Fruit fly (Drosophila melanogaster): ENCODE measurements around the gene EMC2A.

Gene EMC2A

DNA sequence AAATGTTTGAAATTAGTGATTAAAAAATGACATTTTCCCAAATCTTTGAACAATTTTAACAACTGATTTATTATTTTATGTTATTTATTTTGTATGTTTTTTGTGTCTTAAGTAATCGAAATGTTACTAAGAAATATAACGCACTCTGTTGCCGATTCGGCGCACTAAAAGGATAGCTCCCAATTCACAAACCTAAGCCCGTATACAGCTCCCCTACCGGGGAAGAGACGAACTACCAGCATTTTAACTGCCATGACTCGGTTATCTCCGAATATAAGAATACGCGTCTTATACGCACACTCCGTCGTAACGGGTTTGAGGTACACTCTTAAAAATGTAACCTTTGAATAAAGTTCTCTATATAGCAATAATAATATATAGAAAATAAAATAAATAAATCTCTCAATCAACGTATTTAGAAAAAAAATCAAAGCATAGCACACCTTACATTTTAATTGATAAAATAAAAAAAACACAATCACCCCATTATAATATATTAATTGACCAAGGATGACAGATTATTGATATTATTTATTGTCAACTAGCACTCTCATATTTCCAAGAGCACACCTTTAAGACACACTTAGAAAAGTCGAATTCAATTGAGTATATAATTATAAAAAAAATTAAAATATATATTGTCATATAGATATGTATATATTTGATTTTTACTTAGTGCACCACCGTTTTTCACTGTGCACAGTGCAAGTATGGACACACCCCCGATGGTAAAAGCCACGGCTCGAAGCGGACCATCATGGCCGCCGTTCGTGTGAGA, 37.9 kb downstream of the EMC2A start (continued):
- TF ChIP-seq crc (GFP tag; optimal IDR thresholded peaks at IDR 0.05) (no peak), CG14860 (GFP tag; IDR thresholded peaks at IDR 0.05; ENCODE audit: partially characterized antibody) (no peak), sna (GFP tag; IDR thresholded peaks at IDR 0.05; ENCODE audit: partially characterized antibody) (no peak), Eip74EF (GFP tag; optimal IDR thresholded peaks at IDR 0.05) (no peak), ro (GFP tag; IDR thresholded peaks at IDR 0.05) (no peak; the same call in 1 of the 2 replicates), CG13424 (tag; optimal IDR thresholded peaks at IDR 0.05) (peak; percentile 93), CG15479 (GFP tag; optimal IDR thresholded peaks at IDR 0.05) (no peak), CG1529 (GFP tag; optimal IDR thresholded peaks at IDR 0.05) (peak; percentile 48), cato (GFP tag; optimal IDR thresholded peaks at IDR 0.05; ENCODE audit: borderline replicate concordance) (peak; percentile 68), CG30431 (GFP tag; optimal IDR thresholded peaks at IDR 0.05) (peak; percentile 50), CG14710 (tag; optimal IDR thresholded peaks at IDR 0.05) (peak; percentile 92), D (optimal IDR thresholded peaks at IDR 0.05) (no peak), D (GFP tag; optimal IDR thresholded peaks at IDR 0.05) (peak; percentile 90), Ets65A (GFP tag) (no peak), sug (tag; optimal IDR thresholded peaks at IDR 0.05) (peak; percentile 76), CG11723 (GFP tag; optimal IDR thresholded peaks at IDR 0.05) (peak; percentile 67), pnt (GFP tag; optimal IDR thresholded peaks at IDR 0.05) (no peak), Adf1 (GFP tag; IDR thresholded peaks at IDR 0.05) (peak; percentile 23; the same call in 1 of the 2 replicates), Aef1 (GFP tag; IDR thresholded peaks at IDR 0.05) (peak; percentile 26; the same call in 2 of the 3 replicates), pzg (GFP tag; optimal IDR thresholded peaks at IDR 0.05) (peak; percentile 12), fu2 (GFP tag; optimal IDR thresholded peaks at IDR 0.05) (no peak), ttk (GFP tag; IDR thresholded peaks at IDR 0.05) (peak; percentile 78), Atf3 (GFP tag; optimal IDR thresholded peaks at IDR 0.05) (peak; percentile 2), CG18599 (GFP tag; optimal IDR thresholded peaks at IDR 0.05) (peak; percentile 84), CG12155 (GFP tag; optimal IDR thresholded peaks at IDR 0.05) (peak; percentile 55), C15 (GFP tag; IDR thresholded peaks at IDR 0.05) (0 out of 3 replicates have a peak, but pooled peaks have one; percentile 18), Tbp (GFP tag; optimal IDR thresholded peaks at IDR 0.05) (no peak), Myb (GFP tag; optimal IDR thresholded peaks at IDR 0.05) (peak; percentile 36), ftz-f1 (GFP tag; optimal IDR thresholded peaks at IDR 0.05) (no peak), CG4854 (GFP tag; optimal IDR thresholded peaks at IDR 0.05) (no peak), Chrac-16 (GFP tag; optimal IDR thresholded peaks at IDR 0.05) (peak; percentile 70), ara (GFP tag; IDR thresholded peaks at IDR 0.05) (peak; percentile 54), ac (GFP tag; optimal IDR thresholded peaks at IDR 0.05) (peak; percentile 38), slp2 (GFP tag; optimal IDR thresholded peaks at IDR 0.05) (no peak), CG3065 (GFP tag; optimal IDR thresholded peaks at IDR 0.05) (peak; percentile 42), CG8089 (GFP tag; optimal IDR thresholded peaks at IDR 0.05) (peak; percentile 41), CG18619 (GFP tag; optimal IDR thresholded peaks at IDR 0.05) (peak; percentile 91), danr (GFP tag; IDR thresholded peaks at IDR 0.05) (peak; percentile 52; the same call in 1 of the 2 replicates), Bdp1 (GFP tag; optimal IDR thresholded peaks at IDR 0.05) (no peak), hkb (optimal IDR thresholded peaks at IDR 0.05) (no peak), hkb (GFP tag; IDR thresholded peaks at IDR 0.05) (no peak; the same call in 1 of the 2 replicates), stwl (tag; optimal IDR thresholded peaks at IDR 0.05) (no peak), emc (GFP tag; optimal IDR thresholded peaks at IDR 0.05) (no peak), Dip3 (GFP tag; optimal IDR thresholded peaks at IDR 0.05) (no peak), zen (tag; optimal IDR thresholded peaks at IDR 0.05) (peak; percentile 76)
